Fruit fly (Drosophila melanogaster) whole organism, embryonic: ENCODE data around the gene Naa80.

Source experiments
- CG11456 ChIP-seq: fragments of 200-800 bp; sonication (Bioruptor generic); IDR thresholded peaks from 3 replicates; pipeline ENCODE4 v1.3.6; 2022; ENCODE audit warnings: missing biosample characterization, missing genetic modification characterization
- CG11723 ChIP-seq: fragments of 200-800 bp; sonication (Bioruptor generic); optimal IDR thresholded peaks from 2 replicates; lab custom pipeline; 2017; ENCODE audit warnings: missing biosample characterization, mild to moderate bottlenecking, missing genetic modification characterization
- CG12219 ChIP-seq: fragments of 200-800 bp; sonication (Bioruptor generic); optimal IDR thresholded peaks from 3 replicates; lab custom pipeline; 2018; ENCODE audit warnings: missing biosample characterization, mild to moderate bottlenecking, missing genetic modification characterization
- CG12744 ChIP-seq: fragments of 200-800 bp; sonication (Bioruptor generic); optimal IDR thresholded peaks from 2 replicates; lab custom pipeline; 2016; ENCODE audit warnings: missing biosample characterization, missing genetic modification characterization
- CG13123 ChIP-seq: fragments of 200-800 bp; sonication (Bioruptor generic); optimal IDR thresholded peaks from 2 replicates; lab custom pipeline; 2016; ENCODE audit warnings: missing biosample characterization, missing genetic modification characterization
- CG13624 ChIP-seq: fragments of 200-800 bp; sonication (Bioruptor generic); optimal IDR thresholded peaks from 2 replicates; lab custom pipeline; 2016; ENCODE audit warnings: missing biosample characterization, missing genetic modification characterization
- CG13894 ChIP-seq: fragments of 200-800 bp; sonication (Bioruptor generic); optimal IDR thresholded peaks from 3 replicates; lab custom pipeline; 2018; ENCODE audit warnings: missing biosample characterization, mild to moderate bottlenecking, missing genetic modification characterization, moderate library complexity
- CG14860 ChIP-seq: fragments of 200-800 bp; sonication (Bioruptor generic); IDR thresholded peaks from 3 replicates; pipeline ENCODE4 v1.3.6; 2022; ENCODE audit warnings: missing biosample characterization, missing genetic modification characterization; ENCODE audit not compliant: partially characterized antibody
- CG17802 ChIP-seq: fragments of 200-800 bp; sonication (Bioruptor generic); optimal IDR thresholded peaks from 2 replicates; lab custom pipeline; 2018; ENCODE audit warnings: missing biosample characterization, mild to moderate bottlenecking, missing genetic modification characterization, moderate library complexity
- CG18764 ChIP-seq: fragments of 200-800 bp; sonication (Bioruptor generic); optimal IDR thresholded peaks from 3 replicates; lab custom pipeline; 2016; ENCODE audit warnings: missing biosample characterization, missing genetic modification characterization
- CG31365 ChIP-seq: fragments of 200-800 bp; sonication (Bioruptor generic); optimal IDR thresholded peaks from 2 replicates; lab custom pipeline; 2018; ENCODE audit warnings: missing biosample characterization, mild to moderate bottlenecking, missing genetic modification characterization
- CG33557 ChIP-seq: fragments of 200-800 bp; sonication (Bioruptor generic); optimal IDR thresholded peaks from 2 replicates; lab custom pipeline; 2019; ENCODE audit warnings: missing biosample characterization, mild to moderate bottlenecking, missing genetic modification characterization, moderate library complexity
- CG3726 ChIP-seq: fragments of 200-800 bp; sonication (Bioruptor generic); IDR thresholded peaks from 3 replicates; pipeline ENCODE4, ENCODE4 v1.3.6; 2022; ENCODE audit warnings: missing biosample characterization, missing genetic modification characterization
- CG3847 ChIP-seq: fragments of 200-800 bp; sonication (Bioruptor generic); IDR thresholded peaks from 2 replicates; pipeline ENCODE4 v1.3.6; 2022; ENCODE audit warnings: missing biosample characterization, missing genetic modification characterization
- CG6254 ChIP-seq: fragments of 200-800 bp; sonication (Bioruptor generic); optimal IDR thresholded peaks from 3 replicates; lab custom pipeline; 2017; ENCODE audit warnings: mild to moderate bottlenecking, missing biosample characterization, missing genetic modification reagents, missing genetic modification characterization
- CG6854 ChIP-seq: fragments of 200-800 bp; sonication (Bioruptor generic); optimal IDR thresholded peaks from 3 replicates; lab custom pipeline; 2017; ENCODE audit warnings: missing biosample characterization, mild to moderate bottlenecking, missing genetic modification characterization
- CG8359 ChIP-seq: fragments of 200-800 bp; sonication (Bioruptor generic); optimal IDR thresholded peaks from 2 replicates; lab custom pipeline; 2017; ENCODE audit warnings: missing biosample characterization, mild to moderate bottlenecking, missing genetic modification characterization, borderline replicate concordance
- CG8478 ChIP-seq: fragments of >200 bp; optimal IDR thresholded peaks from 2 replicates; lab custom pipeline; 2018
- CG9609 ChIP-seq: fragments of 200-800 bp; sonication (Bioruptor generic); optimal IDR thresholded peaks from 3 replicates; lab custom pipeline; 2016; ENCODE audit warnings: missing biosample characterization, missing genetic modification characterization
- CrebB ChIP-seq: fragments of 200-800 bp; sonication (Bioruptor generic); optimal IDR thresholded peaks from 3 replicates; lab custom pipeline; 2018; ENCODE audit warnings: missing biosample characterization, mild to moderate bottlenecking, missing genetic modification characterization
- Dref ChIP-seq: fragments of 200-800 bp; sonication (Bioruptor generic); IDR thresholded peaks from 2 replicates; pipeline ENCODE4 v1.3.6; 2022; ENCODE audit warnings: missing biosample characterization, missing genetic modification characterization
- Gsc ChIP-seq: fragments of 200-800 bp; sonication (Bioruptor generic); IDR thresholded peaks from 2 replicates; pipeline ENCODE4 v1.3.6; 2022; ENCODE audit warnings: missing biosample characterization, missing genetic modification characterization
- Hand ChIP-seq: fragments of 200-800 bp; sonication (Bioruptor generic); optimal IDR thresholded peaks from 2 replicates; lab custom pipeline; 2017; ENCODE audit warnings: mild to moderate bottlenecking, missing biosample characterization, missing genetic modification reagents, missing genetic modification characterization
- Hsf ChIP-seq: fragments of 200-800 bp; sonication (Bioruptor generic); optimal IDR thresholded peaks from 3 replicates; lab custom pipeline; 2016; ENCODE audit warnings: missing biosample characterization, missing genetic modification characterization
- Meics ChIP-seq: fragments of 200-800 bp; sonication (Bioruptor generic); optimal IDR thresholded peaks from 2 replicates; lab custom pipeline; 2017; ENCODE audit warnings: missing biosample characterization, mild to moderate bottlenecking, missing genetic modification characterization
- Opbp ChIP-seq: fragments of 200-800 bp; sonication (Bioruptor generic); IDR thresholded peaks from 3 replicates; pipeline ENCODE4 v1.3.6; 2022; ENCODE audit warnings: missing biosample characterization, missing genetic modification characterization; ENCODE audit not compliant: partially characterized antibody
- Rx ChIP-seq: fragments of 200-800 bp; sonication (Bioruptor generic); IDR thresholded peaks from 2 replicates; pipeline ENCODE4 v1.3.6; 2022; ENCODE audit warnings: missing biosample characterization, missing genetic modification characterization
- Sin3A ChIP-seq: fragments of >200 bp; optimal IDR thresholded peaks from 2 replicates; lab custom pipeline; 2018
- Stat92E ChIP-seq, 3 experiments: fragments of >200 bp in 2 of 3; fragments of 200-800 bp in 1 of 3; sonication (Bioruptor generic) in 1 of 3; optimal IDR thresholded peaks; 2 replicates each; lab custom pipeline; 2017 to 2019; ENCODE audit warnings: missing biosample characterization in 3 of 3, missing genetic modification characterization in 3 of 3, mild to moderate bottlenecking in 1 of 3, moderate library complexity in 1 of 3
- Xrp1 ChIP-seq: fragments of 200-800 bp; sonication (Bioruptor generic); IDR thresholded peaks from 2 replicates; pipeline ENCODE4 v1.3.6; 2022; ENCODE audit warnings: missing biosample characterization, missing genetic modification characterization
- bigmax ChIP-seq: fragments of 200-800 bp; sonication (Bioruptor generic); optimal IDR thresholded peaks from 2 replicates; lab custom pipeline; 2018; ENCODE audit warnings: missing biosample characterization, mild to moderate bottlenecking, missing genetic modification characterization
- dan ChIP-seq: fragments of 200-800 bp; sonication (Bioruptor generic); IDR thresholded peaks from 2 replicates; pipeline ENCODE4 v1.3.6; 2022; ENCODE audit warnings: missing biosample characterization, missing genetic modification characterization
- danr ChIP-seq: fragments of 200-800 bp; sonication (Bioruptor generic); IDR thresholded peaks from 2 replicates; pipeline ENCODE4 v1.3.6; 2022; ENCODE audit warnings: missing biosample characterization, missing genetic modification characterization
- ems ChIP-seq: fragments of 200-800 bp; sonication (Bioruptor generic); optimal IDR thresholded peaks from 3 replicates; lab custom pipeline; 2016; ENCODE audit warnings: missing biosample characterization, missing genetic modification characterization
- esg ChIP-seq: fragments of 200-800 bp; sonication (Bioruptor generic); conservative IDR thresholded peaks from 2 replicates; pipeline ENCODE4 v1.3.6; 2022; ENCODE audit warnings: missing biosample characterization, missing genetic modification characterization
- eyg ChIP-seq: fragments of 200-800 bp; sonication (Bioruptor generic); optimal IDR thresholded peaks from 3 replicates; lab custom pipeline; 2016; ENCODE audit warnings: missing biosample characterization, missing genetic modification characterization
- her ChIP-seq: fragments of 200-800 bp; sonication (Bioruptor generic); optimal IDR thresholded peaks from 2 replicates; lab custom pipeline; 2016; ENCODE audit warnings: missing biosample characterization, missing genetic modification characterization
- knrl ChIP-seq: fragments of 200-800 bp; sonication (Bioruptor generic); IDR thresholded peaks from 3 replicates; pipeline ENCODE4 v1.3.6; 2022; ENCODE audit warnings: missing biosample characterization, missing genetic modification characterization; ENCODE audit not compliant: partially characterized antibody
- lilli ChIP-seq: fragments of 200-800 bp; sonication (Bioruptor generic); optimal IDR thresholded peaks from 3 replicates; lab custom pipeline; 2016; ENCODE audit warnings: missing biosample characterization, missing genetic modification characterization
- lmd ChIP-seq: fragments of 200-800 bp; sonication (Bioruptor generic); IDR thresholded peaks from 2 replicates; pipeline ENCODE4 v1.3.6; 2022; ENCODE audit warnings: missing biosample characterization, missing genetic modification characterization
- maf-S ChIP-seq: fragments of 200-800 bp; sonication (Bioruptor generic); optimal IDR thresholded peaks from 2 replicates; lab custom pipeline; 2016; ENCODE audit warnings: missing biosample characterization, missing genetic modification characterization
- nmo ChIP-seq: fragments of 200-800 bp; sonication (Bioruptor generic); optimal IDR thresholded peaks from 2 replicates; lab custom pipeline; 2018; ENCODE audit warnings: missing biosample characterization, mild to moderate bottlenecking, missing genetic modification characterization, moderate library complexity
- odd ChIP-seq: fragments of 200-800 bp; sonication (Bioruptor generic); optimal IDR thresholded peaks from 2 replicates; lab custom pipeline; 2017; ENCODE audit warnings: missing biosample characterization, mild to moderate bottlenecking, missing genetic modification characterization
- pb ChIP-seq: fragments of 200-800 bp; sonication (Bioruptor generic); optimal IDR thresholded peaks from 3 replicates; lab custom pipeline; 2016; ENCODE audit warnings: missing biosample characterization, missing genetic modification characterization
- pho ChIP-seq: fragments of 200-800 bp; sonication (Bioruptor generic); optimal IDR thresholded peaks from 2 replicates; lab custom pipeline; 2016; ENCODE audit warnings: missing biosample characterization, missing genetic modification characterization
- pita ChIP-seq: fragments of 200-800 bp; sonication (Bioruptor generic); optimal IDR thresholded peaks from 2 replicates; lab custom pipeline; 2017; ENCODE audit warnings: missing biosample characterization, mild to moderate bottlenecking, missing genetic modification characterization
- prd ChIP-seq, 3 experiments: fragments of >200 bp in 2 of 3; fragments of 200-800 bp in 1 of 3; sonication (Bioruptor generic) in 1 of 3; optimal IDR thresholded peaks in 2 of 3; IDR thresholded peaks in 1 of 3; 2 replicates in 2 of 3; 3 replicates in 1 of 3; pipeline versions ENCODE4 v1.3.6 to Lab custom; 2017 to 2022; ENCODE audit warnings: missing biosample characterization in 1 of 3, missing genetic modification characterization in 1 of 3
- sr ChIP-seq: fragments of 200-800 bp; sonication (Bioruptor generic); IDR thresholded peaks from 3 replicates; pipeline ENCODE4 v1.3.6; 2022; ENCODE audit warnings: missing biosample characterization, missing genetic modification characterization
- vfl ChIP-seq: fragments of 200-800 bp; sonication (Bioruptor generic); optimal IDR thresholded peaks from 2 replicates; lab custom pipeline; 2016; ENCODE audit warnings: missing biosample characterization, missing genetic modification characterization
- zen ChIP-seq: fragments of 200-800 bp; sonication (Bioruptor generic); optimal IDR thresholded peaks from 3 replicates; lab custom pipeline; 2018; ENCODE audit warnings: missing biosample characterization, mild to moderate bottlenecking, missing genetic modification characterization, moderate library complexity

Naa80 gene

DNA sequence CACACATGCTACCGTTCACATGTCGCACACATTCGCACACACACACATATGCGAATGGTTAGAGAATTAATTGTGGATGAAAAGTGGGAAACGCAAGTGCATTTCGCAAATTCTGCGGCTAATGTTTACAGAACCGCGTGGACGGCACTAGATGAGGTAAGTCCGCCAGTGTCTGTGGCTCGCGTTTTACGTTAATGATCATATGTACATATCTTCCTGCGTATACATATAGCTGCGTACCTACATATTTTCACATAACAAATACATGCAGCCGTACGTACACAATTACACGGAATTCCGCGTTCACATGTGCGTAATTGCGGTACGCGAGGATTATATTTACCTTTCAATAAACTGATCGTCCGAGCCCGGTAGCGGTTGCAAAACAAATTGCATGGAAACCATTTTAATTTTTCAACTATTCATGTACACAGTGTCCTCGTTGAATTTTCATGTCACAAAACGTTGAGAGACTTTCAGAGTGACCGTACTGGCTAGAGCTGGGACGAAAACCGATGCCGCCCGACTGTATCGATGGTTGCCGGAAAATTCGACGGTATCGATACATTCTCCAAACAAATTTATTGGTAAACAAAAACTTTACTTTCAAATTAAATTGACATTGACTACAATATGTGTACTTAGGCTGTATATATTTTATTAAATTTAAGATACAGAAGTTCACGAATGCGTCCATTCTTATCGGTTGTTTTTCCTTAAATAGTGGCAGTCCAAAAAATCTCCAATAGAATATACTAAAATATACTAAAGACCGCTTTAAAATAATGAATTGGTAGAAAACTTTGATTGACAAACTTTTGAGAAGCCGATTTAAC lies 42.3 kb upstream of the Naa80 start, which contains the start of gene hyd (continued):
- TF ChIP-seq CG33557 (GFP tag; lab: Kevin White, UChicago) (no peak), sr (GFP tag; lab: Robert Waterston, UW) (no peak), CG6854 (GFP tag; lab: Kevin White, UChicago) (no peak), CG31365 (tag; lab: Kevin White, UChicago) (no peak), CG3726 (GFP tag; lab: Robert Waterston, UW) (no peak), bigmax (GFP tag; lab: Kevin White, UChicago) (no peak), CG11456 (GFP tag; lab: Robert Waterston, UW) (no peak), prd (optimal IDR thresholded peaks at IDR 0.05; lab: Kevin White, UChicago) (no peak), prd (GFP tag; IDR thresholded peaks at IDR 0.05; lab: Robert Waterston, UW) (no peak), Hsf (GFP tag; lab: Kevin White, UChicago) (no peak), pb (no peak), Gsc (no peak), vfl (GFP tag; lab: Kevin White, UChicago) (no peak), Xrp1 (GFP tag; lab: Robert Waterston, UW) (no peak), her (no peak), Hand (GFP tag; lab: Kevin White, UChicago) (no peak), CG12219 (GFP tag; lab: Kevin White, UChicago) (no peak), Stat92E (GFP tag; optimal IDR thresholded peaks at IDR 0.05; lab: Kevin White, UChicago) (no peak), CG8359 (no peak), CG3847 (GFP tag; lab: Robert Waterston, UW) (no peak), zen (tag; lab: Kevin White, UChicago) (no peak), nmo (GFP tag; lab: Kevin White, UChicago) (peak; percentile 62), Opbp (GFP tag; lab: Robert Waterston, UW) (peak; percentile 87), esg (GFP tag; lab: Robert Waterston, UW) (no peak), CG8478 (lab: Kevin White, UChicago) (peak; percentile 84), ems (GFP tag; lab: Kevin White, UChicago) (no peak), lilli (GFP tag; lab: Kevin White, UChicago) (no peak), pho (GFP tag; lab: Kevin White, UChicago) (no peak), maf-S (no peak), eyg (GFP tag; lab: Kevin White, UChicago) (no peak), knrl (GFP tag; lab: Robert Waterston, UW) (peak; percentile 84), CG13894 (tag; lab: Kevin White, UChicago) (no peak), Dref (GFP tag; lab: Robert Waterston, UW) (peak; percentile 89), CrebB (no peak), CG9609 (GFP tag; lab: Kevin White, UChicago) (no peak), Meics (GFP tag; lab: Kevin White, UChicago) (no peak), CG13123 (GFP tag; lab: Kevin White, UChicago) (no peak), CG17802 (tag; lab: Kevin White, UChicago) (no peak), lmd (no peak), CG13624 (peak; percentile 19), odd (GFP tag; lab: Kevin White, UChicago) (no peak), Rx (GFP tag; lab: Robert Waterston, UW) (no peak), Sin3A (peak; percentile 70), dan (no peak), pita (GFP tag; lab: Kevin White, UChicago) (peak; percentile 29), CG6254 (GFP tag; lab: Kevin White, UChicago) (no peak), danr (GFP tag; lab: Robert Waterston, UW) (no peak), CG12744 (GFP tag; lab: Kevin White, UChicago) (no peak), CG11723 (GFP tag; lab: Kevin White, UChicago) (no peak), CG18764 (GFP tag; lab: Kevin White, UChicago) (no peak), CG14860 (GFP tag; lab: Robert Waterston, UW) (peak; percentile 66; the same call in 2 of the 3 replicates)
